Fruit fly (Drosophila melanogaster): ENCODE results near the gene Trmt61.

The Trmt61 gene

dm6 chr3R:26030562-26030961 lies 28.7 kb upstream of the Trmt61 start:
- no peak for TF ChIP-seq CHES-1-like (GFP tag; optimal IDR thresholded peaks at IDR 0.05)
- no peak for TF ChIP-seq CG13624 (GFP tag; optimal IDR thresholded peaks at IDR 0.05)
- peak; percentile 89 for TF ChIP-seq CG10209 (GFP tag; optimal IDR thresholded peaks at IDR 0.05)
- no peak for TF ChIP-seq Hey (tag; optimal IDR thresholded peaks at IDR 0.05)
- TF ChIP-seq Kr (GFP tag; optimal IDR thresholded peaks at IDR 0.05), result peak; percentile 54
- no peak for TF ChIP-seq CG11695 (GFP tag; IDR thresholded peaks at IDR 0.05)
- TF ChIP-seq Hand (GFP tag; optimal IDR thresholded peaks at IDR 0.05), result no peak
- TF ChIP-seq kni (GFP tag; optimal IDR thresholded peaks at IDR 0.05), result peak; percentile 84
- TF ChIP-seq rib (GFP tag; IDR thresholded peaks at IDR 0.05), result no peak
- peak; percentile 93 for TF ChIP-seq CG15479 (GFP tag; optimal IDR thresholded peaks at IDR 0.05)
- TF ChIP-seq da (GFP tag; optimal IDR thresholded peaks at IDR 0.05), result peak; percentile 45
- TF ChIP-seq CG6254 (GFP tag; optimal IDR thresholded peaks at IDR 0.05), result no peak
- no peak for TF ChIP-seq stwl (tag; optimal IDR thresholded peaks at IDR 0.05)
- TF ChIP-seq wor (GFP tag; IDR thresholded peaks at IDR 0.05), result no peak
- no peak for TF ChIP-seq Spps (tag; optimal IDR thresholded peaks at IDR 0.05)
- TF ChIP-seq Nf-YB (GFP tag; optimal IDR thresholded peaks at IDR 0.05), result no peak
- 0 out of 3 replicates have a peak, but pooled peaks have one; percentile 33 for TF ChIP-seq sr (GFP tag; IDR thresholded peaks at IDR 0.05)
- peak; percentile 80 for TF ChIP-seq HLHmδ (GFP tag; optimal IDR thresholded peaks at IDR 0.05)
- TF ChIP-seq CG6272 (GFP tag; IDR thresholded peaks at IDR 0.05), result no peak
- peak; percentile 97 for TF ChIP-seq zen (tag; optimal IDR thresholded peaks at IDR 0.05)
- TF ChIP-seq lov (optimal IDR thresholded peaks at IDR 0.05), result peak; percentile 100
- no peak for TF ChIP-seq lov (GFP tag; IDR thresholded peaks at IDR 0.05)
- no peak for TF ChIP-seq Xbp1 (GFP tag; optimal IDR thresholded peaks at IDR 0.05)
- peak; percentile 47 for TF ChIP-seq cad (GFP tag; optimal IDR thresholded peaks at IDR 0.05)
- TF ChIP-seq BtbVII (GFP tag; optimal IDR thresholded peaks at IDR 0.05), result no peak
- no peak for TF ChIP-seq az2 (GFP tag; optimal IDR thresholded peaks at IDR 0.05)
- TF ChIP-seq CG2199 (GFP tag; IDR thresholded peaks at IDR 0.05), result peak; percentile 57; the same call in 1 of the 3 replicates
- TF ChIP-seq twi (tag; optimal IDR thresholded peaks at IDR 0.05), result peak; percentile 79
- peak; percentile 64 for TF ChIP-seq odd (GFP tag; optimal IDR thresholded peaks at IDR 0.05)
- no peak for TF ChIP-seq HLH3B (GFP tag; IDR thresholded peaks at IDR 0.05)
- TF ChIP-seq Deaf1 (tag; optimal IDR thresholded peaks at IDR 0.05), result peak; percentile 37
- peak; percentile 11; the same call in 1 of the 2 replicates for TF ChIP-seq Xrp1 (GFP tag; IDR thresholded peaks at IDR 0.05)
- peak; percentile 66 for TF ChIP-seq hth (optimal IDR thresholded peaks at IDR 0.05)
- peak; percentile 71 for TF ChIP-seq CG15269 (tag; optimal IDR thresholded peaks at IDR 0.05)
- peak; percentile 68 for TF ChIP-seq oc (tag; optimal IDR thresholded peaks at IDR 0.05)
- no peak for TF ChIP-seq hkb (optimal IDR thresholded peaks at IDR 0.05)
- no peak for TF ChIP-seq hkb (GFP tag; IDR thresholded peaks at IDR 0.05)
- TF ChIP-seq abd-A (tag; optimal IDR thresholded peaks at IDR 0.05), result peak; percentile 52
- no peak for TF ChIP-seq TFAM (GFP tag; optimal IDR thresholded peaks at IDR 0.05)
- TF ChIP-seq CG8281 (tag; optimal IDR thresholded peaks at IDR 0.05), result peak; percentile 100
- 0 out of 2 replicates have a peak, but pooled peaks have one; percentile 46 for TF ChIP-seq CG4360 (GFP tag; IDR thresholded peaks at IDR 0.05)
- no peak for TF ChIP-seq eyg (GFP tag; optimal IDR thresholded peaks at IDR 0.05)
- peak; percentile 78 for TF ChIP-seq cg (GFP tag; optimal IDR thresholded peaks at IDR 0.05)
- TF ChIP-seq Hsf (GFP tag; optimal IDR thresholded peaks at IDR 0.05), result no peak
- no peak for TF ChIP-seq zfh2 (GFP tag; optimal IDR thresholded peaks at IDR 0.05)
- no peak for TF ChIP-seq CG7372 (GFP tag; IDR thresholded peaks at IDR 0.05)
- no peak for TF ChIP-seq lilli (GFP tag; optimal IDR thresholded peaks at IDR 0.05)
- peak; percentile 63 for TF ChIP-seq fru (optimal IDR thresholded peaks at IDR 0.05)
- TF ChIP-seq tll (GFP tag; optimal IDR thresholded peaks at IDR 0.05), result peak in 1 of 2 experiments; percentile 91
- TF ChIP-seq sc (optimal IDR thresholded peaks at IDR 0.05), result peak in 1 of 2 experiments; percentile 100
- TF ChIP-seq sc (GFP tag; optimal IDR thresholded peaks at IDR 0.05), result no peak
- no peak for TF ChIP-seq peb (GFP tag; IDR thresholded peaks at IDR 0.05)
